Fruit fly (Drosophila melanogaster) whole organism, pupa: Measurements from ENCODE around the gene CG34276.

ENCODE experiments used
- CG10348 ChIP-seq: fragments of 200-800 bp; sonication (Bioruptor generic); IDR thresholded peaks from 2 replicates; pipeline ENCODE4 v1.3.6; 2022; ENCODE audit warnings: missing biosample characterization, missing genetic modification characterization
- CG12605 ChIP-seq: fragments of 200-800 bp; sonication (Bioruptor generic); IDR thresholded peaks from 2 replicates; pipeline ENCODE4 v1.3.6; 2022; ENCODE audit warnings: missing biosample characterization, missing genetic modification characterization
- CG13204 ChIP-seq: fragments of 200-800 bp; sonication (Bioruptor generic); optimal IDR thresholded peaks from 2 replicates; lab custom pipeline; 2018; ENCODE audit warnings: missing biosample characterization, mild to moderate bottlenecking, missing genetic modification characterization, moderate library complexity
- CG14655 ChIP-seq: fragments of 200-800 bp; sonication (Bioruptor generic); optimal IDR thresholded peaks from 3 replicates; lab custom pipeline; 2017; ENCODE audit warnings: mild to moderate bottlenecking, missing biosample characterization, missing genetic modification reagents, missing genetic modification characterization
- CG15710 ChIP-seq: fragments of 200-800 bp; sonication (Bioruptor generic); optimal IDR thresholded peaks from 2 replicates; lab custom pipeline; 2018; ENCODE audit warnings: missing biosample characterization, mild to moderate bottlenecking, missing genetic modification characterization, moderate library complexity
- CG17806 ChIP-seq: fragments of 200-800 bp; sonication (Bioruptor generic); optimal IDR thresholded peaks from 2 replicates; lab custom pipeline; 2018; ENCODE audit warnings: missing biosample characterization, mild to moderate bottlenecking, missing genetic modification characterization, moderate library complexity
- CG32121 ChIP-seq: fragments of 200-800 bp; sonication (Bioruptor generic); IDR thresholded peaks from 2 replicates; pipeline ENCODE4 v1.3.6; 2022; ENCODE audit warnings: missing biosample characterization, missing genetic modification characterization
- CG34367 ChIP-seq: fragments of 200-800 bp; sonication (Bioruptor generic); optimal IDR thresholded peaks from 2 replicates; lab custom pipeline; 2018; ENCODE audit warnings: missing biosample characterization, mild to moderate bottlenecking, missing genetic modification characterization
- CG4496 ChIP-seq: fragments of 200-800 bp; sonication (Bioruptor generic); IDR thresholded peaks from 3 replicates; pipeline ENCODE4 v1.3.6; 2022; ENCODE audit warnings: missing biosample characterization, missing genetic modification characterization
- CG8159 ChIP-seq: fragments of 200-800 bp; sonication (Bioruptor generic); optimal IDR thresholded peaks from 3 replicates; lab custom pipeline; 2018; ENCODE audit warnings: missing biosample characterization, mild to moderate bottlenecking, missing genetic modification characterization, moderate library complexity
- CG8301 ChIP-seq: fragments of 200-800 bp; sonication (Bioruptor generic); optimal IDR thresholded peaks from 2 replicates; lab custom pipeline; 2018; ENCODE audit warnings: missing biosample characterization, mild to moderate bottlenecking, missing genetic modification characterization
- CG9948 ChIP-seq: fragments of 200-800 bp; sonication (Bioruptor generic); optimal IDR thresholded peaks from 2 replicates; lab custom pipeline; 2018; ENCODE audit warnings: missing biosample characterization, mild to moderate bottlenecking, missing genetic modification characterization, moderate library complexity
- D1 ChIP-seq: fragments of 200-800 bp; sonication (Bioruptor generic); optimal IDR thresholded peaks from 2 replicates; lab custom pipeline; 2018; ENCODE audit warnings: missing biosample characterization, mild to moderate bottlenecking, missing genetic modification characterization, moderate library complexity
- EcR ChIP-seq: fragments of 200-800 bp; sonication (Bioruptor generic); optimal IDR thresholded peaks from 3 replicates; lab custom pipeline; 2019; ENCODE audit warnings: missing biosample characterization, missing genetic modification characterization, mild to moderate bottlenecking, moderate library complexity, missing genetic modification reagents
- Ets98B ChIP-seq: fragments of 200-800 bp; sonication (Bioruptor generic); IDR thresholded peaks from 2 replicates; pipeline ENCODE4 v1.3.6; 2022; ENCODE audit warnings: missing biosample characterization, missing genetic modification characterization
- Pif1A ChIP-seq: fragments of 200-800 bp; sonication (Bioruptor generic); optimal IDR thresholded peaks from 3 replicates; lab custom pipeline; 2016; ENCODE audit warnings: missing biosample characterization, missing genetic modification characterization
- Pif1B ChIP-seq: fragments of 200-800 bp; sonication (Bioruptor generic); optimal IDR thresholded peaks from 3 replicates; lab custom pipeline; 2016; ENCODE audit warnings: missing biosample characterization, missing genetic modification characterization
- Snoo ChIP-seq: fragments of 200-800 bp; sonication (Bioruptor generic); optimal IDR thresholded peaks from 3 replicates; lab custom pipeline; 2017; ENCODE audit warnings: missing biosample characterization, mild to moderate bottlenecking, missing genetic modification characterization, inconsistent platforms
- fd96Ca ChIP-seq: fragments of 200-800 bp; sonication (Bioruptor generic); IDR thresholded peaks from 3 replicates; pipeline ENCODE4 v1.3.6; 2022; ENCODE audit warnings: missing biosample characterization, missing genetic modification characterization
- gl ChIP-seq: fragments of 200-800 bp; sonication (Bioruptor generic); optimal IDR thresholded peaks from 2 replicates; lab custom pipeline; 2018; ENCODE audit warnings: missing biosample characterization, mild to moderate bottlenecking, missing genetic modification characterization
- rn ChIP-seq: fragments of 200-800 bp; sonication (Bioruptor generic); IDR thresholded peaks from 2 replicates; pipeline ENCODE4 v1.3.6; 2022; ENCODE audit warnings: missing biosample characterization, missing genetic modification characterization

CG34276 gene

DNA sequence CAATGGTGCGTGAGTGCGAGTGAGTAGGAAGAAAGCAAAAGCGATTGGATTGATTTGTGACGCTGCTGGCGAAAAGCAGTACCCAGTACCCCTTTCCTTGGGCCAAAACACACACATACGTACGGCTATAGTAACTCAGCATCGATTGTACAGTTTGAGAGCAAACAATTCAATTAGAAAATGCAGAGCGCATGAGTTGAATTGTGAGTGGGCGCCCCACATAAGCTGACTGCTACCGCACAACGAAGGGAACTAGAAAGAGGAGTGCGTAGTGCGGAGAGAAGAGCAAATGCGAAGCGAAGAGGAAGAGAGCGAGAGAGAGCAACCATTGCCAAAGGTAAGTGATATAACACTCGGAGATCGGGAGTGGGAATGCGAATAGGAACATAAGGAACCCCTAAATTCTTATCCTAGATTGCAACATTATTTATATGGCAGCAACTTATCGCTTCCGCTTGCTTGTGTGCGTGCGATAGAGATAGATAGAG lies 48.1 kb downstream of the CG34276 start:
- TF ChIP-seq CG12605 (GFP tag; lab: Robert Waterston, UW) (no peak), CG14655 (GFP tag; lab: Kevin White, UChicago) (peak; percentile 24)

DNA sequence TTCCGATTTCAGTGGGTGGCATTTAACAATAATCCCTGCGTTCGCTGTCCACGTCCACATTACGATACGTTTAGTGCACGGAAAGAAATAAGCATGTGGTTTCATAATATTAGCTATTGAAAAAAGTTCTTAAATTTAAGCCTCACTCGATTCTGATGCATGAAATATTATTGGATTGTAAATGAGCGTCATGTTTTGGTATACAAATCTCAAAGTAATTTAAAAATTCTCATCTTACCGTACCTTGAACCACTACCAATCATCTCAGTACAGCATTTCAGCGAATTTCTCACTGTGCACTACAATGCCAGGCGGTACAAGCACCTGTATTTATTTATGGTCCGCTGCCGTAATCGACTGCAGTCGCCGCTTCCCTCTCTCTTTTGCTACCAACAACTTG lies 48.8 kb downstream of the CG34276 start:
- TF ChIP-seq CG9948 (tag; lab: Kevin White, UChicago) (peak; percentile 79), rn (GFP tag; lab: Robert Waterston, UW) (no peak), CG10348 (GFP tag; lab: Robert Waterston, UW) (no peak), CG15710 (tag; lab: Kevin White, UChicago) (peak; percentile 76), CG17806 (tag; lab: Kevin White, UChicago) (peak; percentile 74), CG14655 (GFP tag; lab: Kevin White, UChicago) (peak; percentile 83), CG13204 (peak; percentile 64), D1 (tag; lab: Kevin White, UChicago) (no peak), Snoo (tag; lab: Kevin White, UChicago) (peak; percentile 71), fd96Ca (GFP tag; lab: Robert Waterston, UW) (no peak), CG8159 (tag; lab: Kevin White, UChicago) (no peak), EcR (GFP tag; lab: Kevin White, UChicago) (no peak), CG12605 (GFP tag; lab: Robert Waterston, UW) (no peak), Ets98B (GFP tag; lab: Robert Waterston, UW) (no peak), gl (tag; lab: Kevin White, UChicago) (peak; percentile 37), Pif1A (GFP tag; lab: Kevin White, UChicago) (peak; percentile 86), Pif1B (GFP tag; lab: Kevin White, UChicago) (peak; percentile 75), CG4496 (GFP tag; lab: Robert Waterston, UW) (no peak), CG34367 (peak; percentile 68), CG32121 (no peak), CG8301 (peak; percentile 87)

DNA sequence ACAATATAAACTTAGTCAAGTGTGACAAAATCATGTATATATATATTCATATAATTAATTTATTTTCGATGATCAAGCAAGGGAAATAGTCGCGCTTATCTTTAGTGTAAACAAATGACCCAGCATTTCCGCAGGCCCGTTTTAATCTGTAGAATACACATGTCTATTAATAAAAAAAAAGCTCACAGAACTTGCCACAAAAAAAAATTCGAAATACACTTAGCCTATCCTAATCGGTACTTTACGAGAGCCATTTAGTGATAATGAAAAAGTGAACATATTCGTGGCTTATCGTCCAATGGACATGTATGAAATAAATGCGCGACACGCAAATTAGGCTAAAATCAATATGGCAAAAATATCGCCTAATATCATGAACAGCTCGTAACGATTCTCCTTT lies 49.7 kb downstream of the CG34276 start:
- no peak for TF ChIP-seq EcR (GFP tag; lab: Kevin White, UChicago)
- TF ChIP-seq CG8159 (tag; lab: Kevin White, UChicago), result no peak
- no peak for TF ChIP-seq gl (tag; lab: Kevin White, UChicago)
- no peak for TF ChIP-seq Pif1B (GFP tag; lab: Kevin White, UChicago)
- no peak for TF ChIP-seq CG9948 (tag; lab: Kevin White, UChicago)
- no peak for TF ChIP-seq Snoo (tag; lab: Kevin White, UChicago)
- no peak for TF ChIP-seq Pif1A (GFP tag; lab: Kevin White, UChicago)
- no peak for TF ChIP-seq CG8301
- TF ChIP-seq CG32121, result no peak
- no peak for TF ChIP-seq CG4496 (GFP tag; lab: Robert Waterston, UW)
- TF ChIP-seq CG12605 (GFP tag; lab: Robert Waterston, UW), result no peak
- no peak for TF ChIP-seq Ets98B (GFP tag; lab: Robert Waterston, UW)
- TF ChIP-seq rn (GFP tag; lab: Robert Waterston, UW), result no peak
- no peak for TF ChIP-seq CG17806 (tag; lab: Kevin White, UChicago)
- no peak for TF ChIP-seq fd96Ca (GFP tag; lab: Robert Waterston, UW)
- no peak for TF ChIP-seq CG13204
- TF ChIP-seq CG15710 (tag; lab: Kevin White, UChicago), result no peak
